Worm (Caenorhabditis elegans) whole organism, young adult: Measurements from ENCODE around the gene T16D1.1.

Experiments
- B0035.1 ChIP-seq: sonication (generic microtip); optimal IDR thresholded peaks from 2 replicates; lab custom pipeline; 2016; ENCODE audit warnings: missing genetic modification characterization, mild to moderate bottlenecking, missing compliant biosample characterization, missing genotype, missing genetic modification reagents
- C17E4.6 ChIP-seq: fragments of 200-800 bp; sonication (Bioruptor generic); IDR thresholded peaks from 2 replicates; pipeline ENCODE4 v1.3.6; 2022; ENCODE audit warnings: missing genetic modification reagents, missing genetic modification characterization, missing compliant biosample characterization
- F22D6.2 ChIP-seq: sonication (generic microtip); optimal IDR thresholded peaks from 2 replicates; lab custom pipeline; 2016; ENCODE audit warnings: mild to moderate bottlenecking, missing genetic modification characterization, missing compliant biosample characterization
- F23B12.7 ChIP-seq: sonication (generic microtip); optimal IDR thresholded peaks from 2 replicates; lab custom pipeline; 2017; ENCODE audit warnings: missing genetic modification characterization, mild to moderate bottlenecking, missing compliant biosample characterization, antibody characterized with exemption, moderate library complexity; ENCODE audit not compliant: insufficient read depth
- F52B5.7 ChIP-seq: sonication (generic microtip); optimal IDR thresholded peaks from 2 replicates; lab custom pipeline; 2016; ENCODE audit warnings: mild to moderate bottlenecking, missing genetic modification characterization, missing compliant biosample characterization
- F57A8.1 ChIP-seq: fragments of 200-800 bp; sonication (Bioruptor generic); optimal IDR thresholded peaks from 2 replicates; lab custom pipeline; 2018; ENCODE audit warnings: mild to moderate bottlenecking, missing genetic modification characterization, moderate library complexity, missing compliant biosample characterization
- F57C9.4 ChIP-seq: sonication (generic microtip); optimal IDR thresholded peaks from 2 replicates; lab custom pipeline; 2017; ENCODE audit warnings: mild to moderate bottlenecking, missing genetic modification characterization, missing compliant biosample characterization
- K12H6.12 ChIP-seq: fragments of 200-800 bp; sonication (Bioruptor generic); optimal IDR thresholded peaks from 2 replicates; lab custom pipeline; 2018; ENCODE audit warnings: mild to moderate bottlenecking, missing genetic modification characterization, missing compliant biosample characterization
- T07F8.4 ChIP-seq: sonication (generic microtip); optimal IDR thresholded peaks from 2 replicates; lab custom pipeline; 2016; ENCODE audit warnings: mild to moderate bottlenecking, missing genetic modification characterization, moderate library complexity, missing compliant biosample characterization
- Y67H2A.10 ChIP-seq: fragments of 200-800 bp; sonication (Bioruptor generic); conservative IDR thresholded peaks from 2 replicates; pipeline ENCODE4 v1.3.6; 2022; ENCODE audit warnings: missing genetic modification reagents, missing genetic modification characterization, missing compliant biosample characterization
- Y79H2A.3 ChIP-seq: fragments of 200-800 bp; sonication (Bioruptor generic); conservative IDR thresholded peaks from 2 replicates; pipeline ENCODE4 v1.3.6; 2022; ENCODE audit warnings: missing genetic modification reagents, missing genetic modification characterization, missing compliant biosample characterization
- Y95B8A.8 ChIP-seq: fragments of 200-800 bp; sonication (Bioruptor generic); IDR thresholded peaks from 2 replicates; pipeline ENCODE4 v1.3.6; 2022; ENCODE audit warnings: missing genetic modification reagents, missing genetic modification characterization, missing compliant biosample characterization
- atf-7 ChIP-seq: sonication (generic microtip); optimal IDR thresholded peaks from 2 replicates; lab custom pipeline; 2017; ENCODE audit warnings: mild to moderate bottlenecking, missing genetic modification characterization, missing compliant biosample characterization
- athp-1 ChIP-seq: sonication (generic microtip); optimal IDR thresholded peaks from 2 replicates; lab custom pipeline; 2017; ENCODE audit warnings: mild to moderate bottlenecking, missing genetic modification characterization, missing compliant biosample characterization
- ccch-3 ChIP-seq: fragments of 200-800 bp; sonication (Bioruptor generic); optimal IDR thresholded peaks from 2 replicates; lab custom pipeline; 2018; ENCODE audit warnings: mild to moderate bottlenecking, missing genetic modification characterization, missing compliant biosample characterization
- cebp-2 ChIP-seq: fragments of 200-800 bp; sonication (Bioruptor generic); IDR thresholded peaks from 2 replicates; pipeline ENCODE4 v1.3.6; 2022; ENCODE audit warnings: missing genetic modification characterization, missing compliant biosample characterization
- ceh-100 ChIP-seq: fragments of 200-800 bp; sonication (Bioruptor generic); IDR thresholded peaks from 2 replicates; pipeline ENCODE4 v1.3.6; 2022; ENCODE audit warnings: missing genetic modification reagents, missing genetic modification characterization, missing compliant biosample characterization
- ceh-91 ChIP-seq: fragments of 200-800 bp; sonication (Bioruptor generic); IDR thresholded peaks from 2 replicates; pipeline ENCODE4 v1.3.6; 2022; ENCODE audit warnings: missing genetic modification reagents, missing genetic modification characterization, missing compliant biosample characterization
- dox-1 ChIP-seq: fragments of 200-800 bp; sonication (Bioruptor generic); IDR thresholded peaks from 2 replicates; pipeline ENCODE4 v1.3.6; 2022; ENCODE audit warnings: missing genetic modification reagents, missing genetic modification characterization, missing compliant biosample characterization
- ets-4 ChIP-seq: fragments of 200-800 bp; sonication (Bioruptor generic); optimal IDR thresholded peaks from 2 replicates; lab custom pipeline; 2018; ENCODE audit warnings: mild to moderate bottlenecking, missing genetic modification characterization, missing compliant biosample characterization
- gei-17 ChIP-seq: fragments of 200-800 bp; sonication (Bioruptor generic); optimal IDR thresholded peaks from 2 replicates; lab custom pipeline; 2018; ENCODE audit warnings: mild to moderate bottlenecking, missing genetic modification characterization, missing compliant biosample characterization
- hmg-20 ChIP-seq: fragments of 200-800 bp; sonication (Bioruptor generic); IDR thresholded peaks from 2 replicates; pipeline ENCODE4 v1.3.6; 2022; ENCODE audit warnings: missing genetic modification reagents, missing genetic modification characterization, missing compliant biosample characterization
- hrde-1 ChIP-seq: sonication (generic microtip); optimal IDR thresholded peaks from 2 replicates; lab custom pipeline; 2016; ENCODE audit warnings: missing genetic modification characterization, mild to moderate bottlenecking, missing compliant biosample characterization, moderate library complexity, missing genotype, missing genetic modification reagents, borderline replicate concordance
- lag-1 ChIP-seq: fragments of 200-800 bp; sonication (Bioruptor generic); IDR thresholded peaks from 2 replicates; pipeline ENCODE4 v1.3.6; 2022; ENCODE audit warnings: missing genetic modification reagents, missing genetic modification characterization, missing compliant biosample characterization
- let-526 ChIP-seq: fragments of 200-800 bp; sonication (Bioruptor generic); IDR thresholded peaks from 2 replicates; pipeline ENCODE4 v1.3.6; 2022; ENCODE audit warnings: missing genetic modification reagents, missing genetic modification characterization, missing compliant biosample characterization
- lir-1 ChIP-seq: fragments of 200-800 bp; sonication (Bioruptor generic); conservative IDR thresholded peaks from 2 replicates; pipeline ENCODE4 v1.3.6; 2022; ENCODE audit warnings: missing genetic modification reagents, missing genetic modification characterization, missing compliant biosample characterization
- lsl-1 ChIP-seq: fragments of 200-800 bp; sonication (Bioruptor generic); optimal IDR thresholded peaks from 2 replicates; lab custom pipeline; 2018; ENCODE audit warnings: mild to moderate bottlenecking, missing genetic modification characterization, moderate library complexity, missing compliant biosample characterization
- madf-3 ChIP-seq: fragments of 200-800 bp; sonication (Bioruptor generic); IDR thresholded peaks from 2 replicates; pipeline ENCODE4 v1.3.6; 2022; ENCODE audit warnings: missing genetic modification reagents, missing genetic modification characterization, missing compliant biosample characterization
- madf-8 ChIP-seq: fragments of 200-800 bp; sonication (Bioruptor generic); conservative IDR thresholded peaks from 2 replicates; pipeline ENCODE4 v1.3.6; 2022; ENCODE audit warnings: missing genetic modification reagents, missing genetic modification characterization, missing compliant biosample characterization
- mes-4 ChIP-seq: sonication (generic microtip); optimal IDR thresholded peaks from 2 replicates; lab custom pipeline; 2016; ENCODE audit warnings: missing genotype, missing genetic modification characterization, missing compliant biosample characterization
- mxl-1 ChIP-seq: sonication (generic microtip); optimal IDR thresholded peaks from 2 replicates; lab custom pipeline; 2016; ENCODE audit warnings: missing genetic modification characterization, missing compliant biosample characterization
- nhr-27 ChIP-seq: fragments of 200-800 bp; sonication (Bioruptor generic); optimal IDR thresholded peaks from 2 replicates; lab custom pipeline; 2018; ENCODE audit warnings: mild to moderate bottlenecking, missing genetic modification characterization, moderate library complexity, missing compliant biosample characterization
- pbrm-1 ChIP-seq: fragments of 200-800 bp; sonication (Bioruptor generic); IDR thresholded peaks from 2 replicates; pipeline ENCODE4 v1.3.6; 2022; ENCODE audit warnings: missing genetic modification reagents, missing genetic modification characterization, missing compliant biosample characterization
- sdz-38 ChIP-seq: sonication (generic microtip); optimal IDR thresholded peaks from 2 replicates; lab custom pipeline; 2016; ENCODE audit warnings: missing genotype, missing genetic modification characterization, missing compliant biosample characterization
- sea-2 ChIP-seq: fragments of 200-800 bp; sonication (Bioruptor generic); IDR thresholded peaks from 2 replicates; pipeline ENCODE4 v1.3.6; 2022; ENCODE audit warnings: missing genetic modification characterization, missing compliant biosample characterization
- snpc-3.4 ChIP-seq: sonication (generic microtip); optimal IDR thresholded peaks from 2 replicates; lab custom pipeline; 2017; ENCODE audit warnings: missing genetic modification characterization, mild to moderate bottlenecking, missing compliant biosample characterization, antibody characterized with exemption, moderate library complexity, missing genotype, missing genetic modification reagents
- snpc-4 ChIP-seq, 5 experiments: fragments of 150-350 bp in 1 of 5; sonication (generic microtip) in 4 of 5; optimal IDR thresholded peaks; 2 replicates each; lab custom pipeline; 2014 to 2018; ENCODE audit warnings: missing genetic modification characterization in 5 of 5, missing biosample characterization in 3 of 5, antibody characterized with exemption in 2 of 5, mild to moderate bottlenecking in 2 of 5, missing compliant biosample characterization in 2 of 5, missing genotype in 2 of 5, moderate library complexity in 2 of 5, missing genetic modification reagents in 1 of 5
- somi-1 ChIP-seq: fragments of 200-800 bp; sonication (Bioruptor generic); optimal IDR thresholded peaks from 2 replicates; lab custom pipeline; 2018; ENCODE audit warnings: mild to moderate bottlenecking, missing genetic modification characterization, missing compliant biosample characterization
- tbx-9 ChIP-seq: sonication (generic microtip); optimal IDR thresholded peaks from 2 replicates; lab custom pipeline; 2016; ENCODE audit warnings: borderline replicate concordance, missing genetic modification characterization, inconsistent platforms, missing compliant biosample characterization
- unc-62 ChIP-seq: fragments of 150-350 bp; optimal IDR thresholded peaks from 2 replicates; lab custom pipeline; 2014; ENCODE audit warnings: missing biosample characterization, missing genetic modification reagents, missing genetic modification characterization
- zfh-2 ChIP-seq: fragments of 200-800 bp; sonication (Bioruptor generic); conservative IDR thresholded peaks from 2 replicates; pipeline ENCODE4 v1.3.6; 2022; ENCODE audit warnings: missing genetic modification reagents, missing genetic modification characterization, missing compliant biosample characterization
- ztf-22 ChIP-seq: fragments of 200-800 bp; sonication (Bioruptor generic); optimal IDR thresholded peaks from 2 replicates; lab custom pipeline; 2018; ENCODE audit warnings: mild to moderate bottlenecking, missing genetic modification characterization, moderate library complexity, missing compliant biosample characterization
- ztf-26 ChIP-seq: sonication (generic microtip); optimal IDR thresholded peaks from 2 replicates; lab custom pipeline; 2017; ENCODE audit warnings: missing genetic modification characterization, missing compliant biosample characterization
- ztf-3 ChIP-seq: fragments of 200-800 bp; sonication (Bioruptor generic); optimal IDR thresholded peaks from 2 replicates; lab custom pipeline; 2018; ENCODE audit warnings: mild to moderate bottlenecking, missing genetic modification characterization, missing compliant biosample characterization
- ztf-6 ChIP-seq: fragments of 200-800 bp; sonication (Bioruptor generic); IDR thresholded peaks from 2 replicates; pipeline ENCODE4 v1.3.6; 2022; ENCODE audit warnings: missing genetic modification reagents, missing genetic modification characterization, missing compliant biosample characterization

Gene T16D1.1

DNA sequence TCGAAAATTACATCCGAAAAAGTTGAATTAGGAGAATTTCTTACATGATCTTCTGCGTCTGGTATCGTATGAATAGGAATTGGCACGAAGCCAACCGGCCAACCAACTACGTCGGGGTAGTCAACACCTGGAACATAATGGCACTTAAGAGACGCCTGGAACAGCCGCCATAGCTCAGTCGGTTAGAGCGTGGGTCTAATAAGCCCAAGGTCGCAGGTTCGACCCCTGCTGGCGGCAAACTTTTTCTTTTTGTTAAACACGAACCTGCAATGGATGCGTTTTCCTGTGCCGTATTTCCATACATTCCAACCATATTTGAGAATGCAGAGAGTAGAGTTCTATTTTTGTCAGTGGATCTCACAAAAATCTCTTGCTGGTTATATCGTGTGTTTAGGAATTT is 3.8 kb downstream of the T16D1.1 start (continued):
- TF ChIP-seq ccch-3, result no peak
- TF ChIP-seq lag-1, result no peak
- TF ChIP-seq mxl-1 (tag; lab: Kevin White, UChicago), result no peak
- TF ChIP-seq ztf-3 (GFP tag; lab: Kevin White, UChicago), result no peak
- TF ChIP-seq Y95B8A.8 (GFP tag; lab: Robert Waterston, UW), result no peak
- no peak for TF ChIP-seq T07F8.4 (tag; lab: Kevin White, UChicago)
- no peak for TF ChIP-seq hrde-1 (tag; lab: Kevin White, UChicago)
- TF ChIP-seq hmg-20, result no peak
- TF ChIP-seq atf-7 (tag; lab: Kevin White, UChicago), result no peak
- TF ChIP-seq somi-1, result no peak
- TF ChIP-seq pbrm-1 (GFP tag; lab: Robert Waterston, UW), result peak; percentile 78
- peak; percentile 64; the same call in 1 of the 2 replicates for TF ChIP-seq dox-1
- TF ChIP-seq K12H6.12 (tag; lab: Kevin White, UChicago), result no peak
- no peak for TF ChIP-seq gei-17 (GFP tag; lab: Kevin White, UChicago)
- TF ChIP-seq athp-1 (tag; lab: Kevin White, UChicago), result no peak
- 0 out of 2 replicates have a peak, but pooled peaks have one; percentile 28 for TF ChIP-seq Y79H2A.3 (GFP tag; lab: Robert Waterston, UW)
- no peak for TF ChIP-seq F52B5.7 (tag; lab: Kevin White, UChicago)
- peak; percentile 31 for TF ChIP-seq lsl-1 (GFP tag; lab: Kevin White, UChicago)
- TF ChIP-seq madf-8, result no peak
- TF ChIP-seq B0035.1 (tag; lab: Kevin White, UChicago), result no peak
- no peak for TF ChIP-seq F57C9.4 (tag; lab: Kevin White, UChicago)
- no peak for TF ChIP-seq ztf-26 (tag; lab: Kevin White, UChicago)
- TF ChIP-seq cebp-2 (GFP tag; lab: Robert Waterston, UW), result no peak
- TF ChIP-seq lir-1 (GFP tag; lab: Robert Waterston, UW), result no peak
- TF ChIP-seq zfh-2 (GFP tag; lab: Robert Waterston, UW), result no peak
- TF ChIP-seq sdz-38 (tag; lab: Kevin White, UChicago), result no peak
- no peak for TF ChIP-seq F23B12.7 (tag; lab: Kevin White, UChicago)
- TF ChIP-seq F22D6.2 (tag; lab: Kevin White, UChicago), result no peak
- TF ChIP-seq F57A8.1 (GFP tag; lab: Kevin White, UChicago), result no peak
- TF ChIP-seq tbx-9, result no peak
- no peak for TF ChIP-seq snpc-4 (GFP tag; optimal IDR thresholded peaks at IDR 0.05; lab: Kevin White, UChicago)
- no peak for TF ChIP-seq snpc-4 (tag; optimal IDR thresholded peaks at IDR 0.05; lab: Kevin White, UChicago)
- no peak for TF ChIP-seq ceh-91 (GFP tag; lab: Robert Waterston, UW)
- no peak for TF ChIP-seq ztf-6
- peak; percentile 29; the same call in 1 of the 2 replicates for TF ChIP-seq ceh-100 (GFP tag; lab: Robert Waterston, UW)
- TF ChIP-seq sea-2 (GFP tag; lab: Robert Waterston, UW), result no peak
- TF ChIP-seq ztf-22 (GFP tag; lab: Kevin White, UChicago), result no peak
- TF ChIP-seq unc-62 (GFP tag; lab: Kevin White, UChicago), result no peak
- no peak for TF ChIP-seq mes-4
- TF ChIP-seq snpc-3.4 (tag; lab: Kevin White, UChicago), result peak; percentile 4
- no peak for TF ChIP-seq madf-3 (GFP tag; lab: Robert Waterston, UW)
- no peak for TF ChIP-seq C17E4.6 (GFP tag; lab: Robert Waterston, UW)
- no peak for TF ChIP-seq Y67H2A.10 (GFP tag; lab: Robert Waterston, UW)
- TF ChIP-seq nhr-27 (tag; lab: Kevin White, UChicago), result no peak
- TF ChIP-seq let-526 (GFP tag; lab: Robert Waterston, UW), result no peak
- no peak for TF ChIP-seq ets-4 (GFP tag; lab: Kevin White, UChicago)
